Fruit fly (Drosophila melanogaster): ENCODE data around the gene RnpS1.

The RnpS1 gene

DNA sequence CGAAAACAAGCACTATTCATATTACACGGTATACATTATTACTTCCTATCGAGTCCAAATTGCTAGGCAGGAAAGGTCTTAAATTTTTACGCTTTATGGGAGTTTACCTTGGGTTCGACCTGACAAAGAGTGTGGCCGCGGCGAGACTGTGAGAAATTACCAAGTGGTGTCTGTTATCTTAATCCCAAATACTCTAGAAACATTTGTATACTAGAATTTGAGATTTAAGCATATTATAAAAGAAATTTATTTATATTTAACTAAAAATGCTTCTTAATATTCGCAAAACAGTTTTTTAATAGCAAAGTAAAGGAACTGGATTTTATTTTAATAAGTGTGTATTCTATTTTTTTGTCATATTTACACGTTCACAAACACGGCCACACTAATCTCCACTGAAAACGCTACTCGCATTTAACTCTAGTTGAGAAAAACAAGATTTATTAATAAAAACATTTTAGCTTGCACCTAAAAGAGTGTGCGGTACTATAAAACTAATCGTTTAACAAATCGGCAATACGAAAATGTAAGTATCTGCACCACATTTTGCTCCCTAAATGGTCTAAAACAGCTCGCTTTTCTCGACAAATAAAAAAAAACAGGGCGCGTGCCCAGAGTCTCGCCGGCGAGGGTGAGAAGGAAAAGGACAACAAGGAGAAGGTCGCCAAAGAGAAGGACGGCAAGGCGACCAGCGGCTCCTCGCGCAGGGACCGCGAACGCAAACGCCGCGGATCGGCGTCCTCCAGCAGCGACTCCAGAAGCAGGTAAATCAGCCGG lies at the start of gene RnpS1, which contains the start of gene mura (continued):
- TF ChIP-seq CG31441 (GFP tag; IDR thresholded peaks at IDR 0.05), result no peak
- no peak for TF ChIP-seq GATAe (GFP tag; conservative IDR thresholded peaks at IDR 0.05)
- no peak for TF ChIP-seq vnd (GFP tag; IDR thresholded peaks at IDR 0.05; ENCODE audit: partially characterized antibody)
- no peak for TF ChIP-seq CG18011 (GFP tag; optimal IDR thresholded peaks at IDR 0.05)
- TF ChIP-seq Scr (GFP tag; IDR thresholded peaks at IDR 0.05; ENCODE audit: partially characterized antibody), result no peak
- no peak for TF ChIP-seq CG4328 (GFP tag; optimal IDR thresholded peaks at IDR 0.05)
- no peak for TF ChIP-seq CG8388 (GFP tag; optimal IDR thresholded peaks at IDR 0.05)
- no peak for TF ChIP-seq CG3065 (GFP tag; optimal IDR thresholded peaks at IDR 0.05)
- TF ChIP-seq CG9215 (GFP tag; IDR thresholded peaks at IDR 0.05), result no peak
- TF ChIP-seq CG10462 (GFP tag; optimal IDR thresholded peaks at IDR 0.05), result no peak
- TF ChIP-seq CG1602 (GFP tag; optimal IDR thresholded peaks at IDR 0.05), result no peak
- TF ChIP-seq Dref (GFP tag; IDR thresholded peaks at IDR 0.05), result no peak

- no peak for TF ChIP-seq schlank (tag; optimal IDR thresholded peaks at IDR 0.05)
- peak; percentile 39; the same call in 1 of the 3 replicates for TF ChIP-seq Dbx (GFP tag; IDR thresholded peaks at IDR 0.05)
- no peak for TF ChIP-seq cas (GFP tag; IDR thresholded peaks at IDR 0.05)
- no peak for TF ChIP-seq MTF-1 (GFP tag; optimal IDR thresholded peaks at IDR 0.05; ENCODE audit: borderline replicate concordance)
- TF ChIP-seq bcd (GFP tag; optimal IDR thresholded peaks at IDR 0.05), result no peak
- no peak for TF ChIP-seq pfk (GFP tag; optimal IDR thresholded peaks at IDR 0.05)
- no peak for TF ChIP-seq zf30C (GFP tag; optimal IDR thresholded peaks at IDR 0.05)
- no peak for TF ChIP-seq wdn (GFP tag; IDR thresholded peaks at IDR 0.05)
- TF ChIP-seq CG3281 (GFP tag; optimal IDR thresholded peaks at IDR 0.05), result peak; percentile 26
- TF ChIP-seq CG17912 (GFP tag; optimal IDR thresholded peaks at IDR 0.05), result peak; percentile 69
- TF ChIP-seq Mes4 (GFP tag; optimal IDR thresholded peaks at IDR 0.05), result no peak
- TF ChIP-seq CG3847 (GFP tag; IDR thresholded peaks at IDR 0.05), result no peak
- TF ChIP-seq CG11504 (tag; optimal IDR thresholded peaks at IDR 0.05), result no peak
- no peak for TF ChIP-seq ranshi (GFP tag; IDR thresholded peaks at IDR 0.05)
- TF ChIP-seq emc (GFP tag; optimal IDR thresholded peaks at IDR 0.05), result no peak
- 0 out of 2 replicates have a peak, but pooled peaks have one; percentile 23 for TF ChIP-seq CG1024 (GFP tag; IDR thresholded peaks at IDR 0.05)
- TF ChIP-seq Nf-YA (GFP tag; IDR thresholded peaks at IDR 0.05), result 0 out of 2 replicates have a peak, but pooled peaks have one; percentile 24
- TF ChIP-seq dati (GFP tag; IDR thresholded peaks at IDR 0.05), result no peak
- TF ChIP-seq B-H1 (GFP tag; IDR thresholded peaks at IDR 0.05), result no peak; the same call in 2 of the 3 replicates
- no peak for TF ChIP-seq D (optimal IDR thresholded peaks at IDR 0.05)
- TF ChIP-seq D (GFP tag; optimal IDR thresholded peaks at IDR 0.05), result no peak
- TF ChIP-seq ap (GFP tag; IDR thresholded peaks at IDR 0.05), result no peak
- TF ChIP-seq grau (tag; optimal IDR thresholded peaks at IDR 0.05), result peak; percentile 15
- no peak for TF ChIP-seq HmgD (GFP tag; optimal IDR thresholded peaks at IDR 0.05)
- no peak for TF ChIP-seq CG14441 (GFP tag; IDR thresholded peaks at IDR 0.05)
- no peak for TF ChIP-seq Ada2b (GFP tag; IDR thresholded peaks at IDR 0.05)
- no peak for TF ChIP-seq CG16813 (GFP tag; IDR thresholded peaks at IDR 0.05; ENCODE audit: partially characterized antibody)
- no peak for TF ChIP-seq oc (tag; optimal IDR thresholded peaks at IDR 0.05)
- TF ChIP-seq bigmax (GFP tag; optimal IDR thresholded peaks at IDR 0.05), result no peak
- peak in 1 of 3 experiments; percentile 49 for TF ChIP-seq Stat92E (GFP tag; optimal IDR thresholded peaks at IDR 0.05)
- TF ChIP-seq Abd-B (GFP tag; optimal IDR thresholded peaks at IDR 0.05), result no peak
- no peak for TF ChIP-seq bsh (GFP tag; optimal IDR thresholded peaks at IDR 0.05)
- no peak for TF ChIP-seq Rx (GFP tag; IDR thresholded peaks at IDR 0.05)
- TF ChIP-seq CG17359 (tag; optimal IDR thresholded peaks at IDR 0.05), result no peak
- TF ChIP-seq CG10654 (GFP tag; optimal IDR thresholded peaks at IDR 0.05), result no peak
- no peak for TF ChIP-seq CG10321 (GFP tag; IDR thresholded peaks at IDR 0.05)
- TF ChIP-seq CG8924 (tag; optimal IDR thresholded peaks at IDR 0.05), result peak; percentile 20
- TF ChIP-seq Ets97D (GFP tag; optimal IDR thresholded peaks at IDR 0.05), result no peak
These were observed 49.4 kb upstream of the RnpS1 start, which contains the start of gene RhoL for dm6 chr3R:9502416-9502763. RhoL (minus strand) TSS chr3R:9502581.
